Fruit fly (Drosophila melanogaster): ENCODE data around the gene CG43074.

CG43074 gene

dm6 chr3L:3517894-3518293 lies 33.4 kb upstream of the CG43074 start (continued):
- TF ChIP-seq CG32532 (GFP tag; IDR thresholded peaks at IDR 0.05) = peak; percentile 93
- TF ChIP-seq vfl (GFP tag; optimal IDR thresholded peaks at IDR 0.05) = peak; percentile 54
- peak; percentile 53 for TF ChIP-seq ems (GFP tag; optimal IDR thresholded peaks at IDR 0.05)
- TF ChIP-seq ken (GFP tag; IDR thresholded peaks at IDR 0.05) = peak; percentile 96
- TF ChIP-seq Dll (GFP tag; IDR thresholded peaks at IDR 0.05; ENCODE audit: partially characterized antibody) = 0 out of 4 replicates have a peak, but pooled peaks have one; percentile 34
- TF ChIP-seq amos (GFP tag; IDR thresholded peaks at IDR 0.05; ENCODE audit: partially characterized antibody) = no peak
- TF ChIP-seq wek (GFP tag; optimal IDR thresholded peaks at IDR 0.05) = peak; percentile 73
- TF ChIP-seq jigr1 (GFP tag; IDR thresholded peaks at IDR 0.05) = peak; percentile 82
- TF ChIP-seq CG8765 (GFP tag; IDR thresholded peaks at IDR 0.05) = peak; percentile 72
- TF ChIP-seq CG16813 (GFP tag; IDR thresholded peaks at IDR 0.05; ENCODE audit: partially characterized antibody) = no peak
- TF ChIP-seq br (optimal IDR thresholded peaks at IDR 0.05) = no peak
- TF ChIP-seq corto (GFP tag; optimal IDR thresholded peaks at IDR 0.05) = peak; percentile 77
- TF ChIP-seq slp2 (GFP tag; optimal IDR thresholded peaks at IDR 0.05) = peak; percentile 85
- TF ChIP-seq CG2129 (GFP tag; IDR thresholded peaks at IDR 0.05; ENCODE audit: partially characterized antibody) = no peak
- peak; percentile 79 for TF ChIP-seq Ravus (GFP tag; IDR thresholded peaks at IDR 0.05)
- TF ChIP-seq lab (GFP tag; optimal IDR thresholded peaks at IDR 0.05) = peak; percentile 93
- TF ChIP-seq CG31441 (GFP tag; IDR thresholded peaks at IDR 0.05) = peak; percentile 76
- TF ChIP-seq usp (GFP tag; optimal IDR thresholded peaks at IDR 0.05) = no peak
- TF ChIP-seq Bgb (GFP tag; IDR thresholded peaks at IDR 0.05; ENCODE audit: partially characterized antibody) = no peak
- no peak for TF ChIP-seq Doc3 (GFP tag; IDR thresholded peaks at IDR 0.05; ENCODE audit: partially characterized antibody)
- TF ChIP-seq fu2 (GFP tag; optimal IDR thresholded peaks at IDR 0.05) = peak; percentile 80
- no peak for TF ChIP-seq Lpt (GFP tag; optimal IDR thresholded peaks at IDR 0.05)
- no peak for TF ChIP-seq exex (tag; optimal IDR thresholded peaks at IDR 0.05)
- peak; percentile 89 for TF ChIP-seq ATbp (GFP tag; optimal IDR thresholded peaks at IDR 0.05)
- TF ChIP-seq danr (GFP tag; IDR thresholded peaks at IDR 0.05) = peak; percentile 69
- TF ChIP-seq PHDP (tag; optimal IDR thresholded peaks at IDR 0.05) = peak; percentile 91
- peak; percentile 98 for TF ChIP-seq ci (GFP tag; IDR thresholded peaks at IDR 0.05)
- peak; percentile 88 for TF ChIP-seq gsb (GFP tag; IDR thresholded peaks at IDR 0.05)
- peak; percentile 65 for TF ChIP-seq Nf-YB (GFP tag; optimal IDR thresholded peaks at IDR 0.05)
- peak; percentile 83 for TF ChIP-seq CG10147 (GFP tag; optimal IDR thresholded peaks at IDR 0.05)
- TF ChIP-seq Antp (GFP tag; optimal IDR thresholded peaks at IDR 0.05) = peak; percentile 91
- TF ChIP-seq CG3163 (GFP tag; optimal IDR thresholded peaks at IDR 0.05) = peak; percentile 72
- TF ChIP-seq zfh2 (GFP tag; optimal IDR thresholded peaks at IDR 0.05) = peak; percentile 91
- peak; percentile 46 for TF ChIP-seq da (GFP tag; optimal IDR thresholded peaks at IDR 0.05)
- TF ChIP-seq crc (GFP tag; optimal IDR thresholded peaks at IDR 0.05) = peak; percentile 10
- peak; percentile 87 for TF ChIP-seq Dad (GFP tag; optimal IDR thresholded peaks at IDR 0.05)
- TF ChIP-seq lilli (GFP tag; optimal IDR thresholded peaks at IDR 0.05) = peak; percentile 93
- peak; percentile 97 for TF ChIP-seq HLH3B (GFP tag; IDR thresholded peaks at IDR 0.05)
- TF ChIP-seq gem (tag; optimal IDR thresholded peaks at IDR 0.05) = peak; percentile 91
- peak; percentile 93 for TF ChIP-seq Ptx1 (GFP tag; IDR thresholded peaks at IDR 0.05)
- peak; percentile 50 for TF ChIP-seq sima (GFP tag; optimal IDR thresholded peaks at IDR 0.05)
- TF ChIP-seq CG43689 (GFP tag; IDR thresholded peaks at IDR 0.05) = peak; percentile 91
- no peak for TF ChIP-seq hb (GFP tag; IDR thresholded peaks at IDR 0.05; ENCODE audit: partially characterized antibody)
- TF ChIP-seq stc (GFP tag; IDR thresholded peaks at IDR 0.05) = peak; percentile 63
- peak; percentile 87 for TF ChIP-seq CG10209 (GFP tag; optimal IDR thresholded peaks at IDR 0.05)
- peak; percentile 92 for TF ChIP-seq CG7786 (GFP tag; optimal IDR thresholded peaks at IDR 0.05)
- peak; percentile 77 for TF ChIP-seq dati (GFP tag; IDR thresholded peaks at IDR 0.05)
- peak; percentile 58 for TF ChIP-seq Deaf1 (tag; optimal IDR thresholded peaks at IDR 0.05)
- peak; percentile 94 for TF ChIP-seq CG34422 (GFP tag; IDR thresholded peaks at IDR 0.05)
- TF ChIP-seq zf30C (GFP tag; optimal IDR thresholded peaks at IDR 0.05) = no peak
- peak; percentile 53 for TF ChIP-seq CG7271 (tag; optimal IDR thresholded peaks at IDR 0.05)
- peak; percentile 73 for TF ChIP-seq CG17568 (GFP tag; optimal IDR thresholded peaks at IDR 0.05)
